Worm (Caenorhabditis elegans) whole organism, early embryonic: ENCODE data around the gene T28F3.9.

ENCODE experiments used
- B0310.2 ChIP-seq: sonication (generic microtip); optimal IDR thresholded peaks from 2 replicates; lab custom pipeline; 2016; ENCODE audit warnings: mild to moderate bottlenecking, missing genetic modification characterization, missing compliant biosample characterization
- F13C5.2 ChIP-seq: sonication (generic microtip); optimal IDR thresholded peaks from 2 replicates; lab custom pipeline; 2017; ENCODE audit warnings: mild to moderate bottlenecking, missing genetic modification characterization, inconsistent platforms, missing compliant biosample characterization
- aly-1 ChIP-seq: sonication (generic microtip); optimal IDR thresholded peaks from 2 replicates; lab custom pipeline; 2016; ENCODE audit warnings: missing genetic modification characterization, missing compliant biosample characterization
- ama-1 ChIP-seq: fragments of 150-350 bp; optimal IDR thresholded peaks from 2 replicates; lab custom pipeline; 2014
- ceh-13 ChIP-seq: fragments of 200-800 bp; sonication (Bioruptor generic); optimal IDR thresholded peaks from 2 replicates; lab custom pipeline; 2018; ENCODE audit warnings: mild to moderate bottlenecking, missing genetic modification characterization, missing compliant biosample characterization
- ceh-36 ChIP-seq: sonication (generic microtip); optimal IDR thresholded peaks from 2 replicates; lab custom pipeline; 2016; ENCODE audit warnings: missing genetic modification characterization, inconsistent platforms, missing compliant biosample characterization
- ets-7 ChIP-seq: sonication (generic microtip); optimal IDR thresholded peaks from 2 replicates; lab custom pipeline; 2016; ENCODE audit warnings: missing genotype, missing genetic modification characterization, missing compliant biosample characterization
- flt-1 ChIP-seq: fragments of 200-800 bp; sonication (Bioruptor generic); IDR thresholded peaks from 2 replicates; pipeline ENCODE4 v1.3.6; 2022; ENCODE audit warnings: missing genetic modification characterization, missing compliant biosample characterization
- hmbx-1 ChIP-seq: sonication (generic microtip); optimal IDR thresholded peaks from 2 replicates; lab custom pipeline; 2016; ENCODE audit warnings: mild to moderate bottlenecking, missing genetic modification characterization, missing compliant biosample characterization
- hmg-4 ChIP-seq: fragments of 200-800 bp; sonication (Bioruptor generic); optimal IDR thresholded peaks from 2 replicates; lab custom pipeline; 2018; ENCODE audit warnings: mild to moderate bottlenecking, missing genetic modification characterization, missing compliant biosample characterization
- hnd-1 ChIP-seq: sonication (generic microtip); optimal IDR thresholded peaks from 2 replicates; lab custom pipeline; 2016; ENCODE audit warnings: missing genetic modification characterization, missing compliant biosample characterization
- pes-1 ChIP-seq: fragments of 200-800 bp; sonication (Bioruptor generic); IDR thresholded peaks from 2 replicates; pipeline ENCODE4 v1.3.6; 2022; ENCODE audit warnings: missing genetic modification reagents, missing genetic modification characterization, missing compliant biosample characterization
- scrt-1 ChIP-seq: fragments of 200-800 bp; sonication (Bioruptor generic); IDR thresholded peaks from 2 replicates; pipeline ENCODE4 v1.3.6; 2022; ENCODE audit warnings: missing genetic modification characterization, missing compliant biosample characterization
- sea-1 ChIP-seq: fragments of 200-800 bp; sonication (Bioruptor generic); conservative IDR thresholded peaks from 2 replicates; pipeline ENCODE4 v1.3.6; 2022; ENCODE audit warnings: missing genetic modification characterization, missing compliant biosample characterization
- tbx-11 ChIP-seq: fragments of 200-800 bp; sonication (Bioruptor generic); IDR thresholded peaks from 2 replicates; pipeline ENCODE4 v1.3.6; 2022; ENCODE audit warnings: missing genetic modification characterization, missing compliant biosample characterization
- tbx-37 ChIP-seq: fragments of 200-800 bp; sonication (Bioruptor generic); conservative IDR thresholded peaks from 2 replicates; pipeline ENCODE4 v1.3.6; 2022; ENCODE audit warnings: missing genetic modification reagents, missing genetic modification characterization, missing compliant biosample characterization
- tra-4 ChIP-seq: sonication (generic microtip); optimal IDR thresholded peaks from 2 replicates; lab custom pipeline; 2017; ENCODE audit warnings: missing genetic modification characterization, missing compliant biosample characterization

T28F3.9 gene

ce11 chrIV:17281060-17282021, 27.0 kb upstream of the T28F3.9 start:
- TF ChIP-seq sea-1 (GFP tag; lab: Robert Waterston, UW) (no peak), ets-7 (no peak), hnd-1 (tag; lab: Kevin White, UChicago) (no peak), ama-1 (lab: Kevin White, UChicago) (no peak), hmg-4 (no peak), tra-4 (no peak), hmbx-1 (tag; lab: Kevin White, UChicago) (no peak), ceh-36 (peak; percentile 42), pes-1 (GFP tag; lab: Robert Waterston, UW) (no peak), flt-1 (no peak), aly-1 (tag; lab: Kevin White, UChicago) (no peak), ceh-13 (GFP tag; lab: Kevin White, UChicago) (no peak), tbx-37 (GFP tag; lab: Robert Waterston, UW) (0 out of 2 replicates have a peak, but pooled peaks have one; percentile 7), scrt-1 (no peak), tbx-11 (GFP tag; lab: Robert Waterston, UW) (no peak)

- TF ChIP-seq tbx-11 (GFP tag; lab: Robert Waterston, UW) (no peak), hnd-1 (tag; lab: Kevin White, UChicago) (no peak), aly-1 (tag; lab: Kevin White, UChicago) (no peak), flt-1 (no peak), hmbx-1 (tag; lab: Kevin White, UChicago) (no peak), pes-1 (GFP tag; lab: Robert Waterston, UW) (no peak), F13C5.2 (tag; lab: Kevin White, UChicago) (no peak), B0310.2 (no peak), tbx-37 (GFP tag; lab: Robert Waterston, UW) (no peak), ceh-13 (GFP tag; lab: Kevin White, UChicago) (no peak), hmg-4 (no peak), tra-4 (no peak), scrt-1 (no peak), sea-1 (GFP tag; lab: Robert Waterston, UW) (no peak), ceh-36 (no peak), ama-1 (lab: Kevin White, UChicago) (no peak), ets-7 (no peak)
Measured at ce11 chrIV:17284099-17284498, 24.2 kb upstream of the T28F3.9 start, which contains the start of gene nra-1. TSS of gene nra-1 (minus strand) at chrIV:17284199.

ce11 chrIV:17285263-17285662, 23.0 kb upstream of the T28F3.9 start:
- TF ChIP-seq ets-7 (no peak), ceh-13 (GFP tag; lab: Kevin White, UChicago) (no peak), aly-1 (tag; lab: Kevin White, UChicago) (no peak), ceh-36 (no peak), tra-4 (no peak), pes-1 (GFP tag; lab: Robert Waterston, UW) (no peak), hnd-1 (tag; lab: Kevin White, UChicago) (no peak), B0310.2 (no peak), F13C5.2 (tag; lab: Kevin White, UChicago) (no peak), flt-1 (no peak), ama-1 (lab: Kevin White, UChicago) (no peak), tbx-37 (GFP tag; lab: Robert Waterston, UW) (no peak), hmbx-1 (tag; lab: Kevin White, UChicago) (no peak), tbx-11 (GFP tag; lab: Robert Waterston, UW) (no peak), sea-1 (GFP tag; lab: Robert Waterston, UW) (no peak), scrt-1 (no peak), hmg-4 (no peak)

ce11 chrIV:17287908-17288675, 20.2 kb upstream of the T28F3.9 start, which contains the start of gene zipt-7.1:
TSS of gene zipt-7.1 (minus strand) at chrIV:17288139.
- TF ChIP-seq aly-1 (tag; lab: Kevin White, UChicago): no peak
- TF ChIP-seq hmbx-1 (tag; lab: Kevin White, UChicago): no peak
- no peak for TF ChIP-seq scrt-1
- TF ChIP-seq tbx-37 (GFP tag; lab: Robert Waterston, UW): no peak
- no peak for TF ChIP-seq flt-1
- TF ChIP-seq tra-4: no peak
- TF ChIP-seq B0310.2: no peak
- TF ChIP-seq ceh-13 (GFP tag; lab: Kevin White, UChicago): no peak
- TF ChIP-seq tbx-11 (GFP tag; lab: Robert Waterston, UW): no peak
- TF ChIP-seq sea-1 (GFP tag; lab: Robert Waterston, UW): no peak
- no peak for TF ChIP-seq F13C5.2 (tag; lab: Kevin White, UChicago)
- TF ChIP-seq hmg-4: no peak

- TF ChIP-seq ceh-36: no peak
- TF ChIP-seq ama-1 (lab: Kevin White, UChicago): no peak
- no peak for TF ChIP-seq hmbx-1 (tag; lab: Kevin White, UChicago)
- no peak for TF ChIP-seq sea-1 (GFP tag; lab: Robert Waterston, UW)
- TF ChIP-seq F13C5.2 (tag; lab: Kevin White, UChicago): no peak
Measured at ce11 chrIV:17291629-17292199, 16.6 kb upstream of the T28F3.9 start, which contains the start of the genes T28F3.11 and slc-17.4. TSS of gene T28F3.11 (minus strand) at chrIV:17291679. TSS of gene slc-17.4 (minus strand) at chrIV:17291733.

- TF ChIP-seq scrt-1: no peak
- TF ChIP-seq tbx-11 (GFP tag; lab: Robert Waterston, UW): no peak
- TF ChIP-seq hnd-1 (tag; lab: Kevin White, UChicago): no peak
- TF ChIP-seq ama-1 (lab: Kevin White, UChicago): no peak
- TF ChIP-seq aly-1 (tag; lab: Kevin White, UChicago): no peak
Measured at ce11 chrIV:17292350-17292749, 16.0 kb upstream of the T28F3.9 start.
